Worm (Caenorhabditis elegans) whole organism, L4 larva: ENCODE data around the gene ceh-76.
A peak's percentile ranks its signal among the peaks of the same experiment; 100 is the strongest.

ENCODE experiments used
- D1046.2 ChIP-seq: fragments of 200-800 bp; sonication (Bioruptor generic); IDR thresholded peaks from 2 replicates; pipeline ENCODE4 v1.3.6; 2022; ENCODE audit warnings: missing genetic modification characterization, missing compliant biosample characterization
- F10B5.3 ChIP-seq: sonication (generic microtip); optimal IDR thresholded peaks from 2 replicates; lab custom pipeline; 2016; ENCODE audit warnings: mild to moderate bottlenecking, missing genetic modification characterization, missing compliant biosample characterization
- F26F4.8 ChIP-seq: fragments of 200-800 bp; sonication (Bioruptor generic); conservative IDR thresholded peaks from 2 replicates; pipeline ENCODE4 v1.3.6; 2022; ENCODE audit warnings: missing genetic modification characterization, missing compliant biosample characterization
- F37D6.2 ChIP-seq: sonication (generic microtip); optimal IDR thresholded peaks from 2 replicates; lab custom pipeline; 2016; ENCODE audit warnings: mild to moderate bottlenecking, missing genetic modification characterization, missing compliant biosample characterization
- F49E8.2 ChIP-seq: sonication (generic microtip); optimal IDR thresholded peaks from 2 replicates; lab custom pipeline; 2016; ENCODE audit warnings: missing compliant biosample characterization, mild to moderate bottlenecking, missing genetic modification characterization, borderline replicate concordance
- T20F7.1 ChIP-seq: fragments of 200-800 bp; sonication (Bioruptor generic); optimal IDR thresholded peaks from 2 replicates; lab custom pipeline; 2018; ENCODE audit warnings: mild to moderate bottlenecking, missing genetic modification characterization, missing compliant biosample characterization
- T26A8.4 ChIP-seq: fragments of 200-800 bp; sonication (Bioruptor generic); IDR thresholded peaks from 2 replicates; pipeline ENCODE4 v1.3.6; 2022; ENCODE audit warnings: missing genetic modification characterization, missing compliant biosample characterization
- Y5F2A.4 ChIP-seq: fragments of 200-800 bp; sonication (Bioruptor generic); optimal IDR thresholded peaks from 2 replicates; lab custom pipeline; 2018; ENCODE audit warnings: mild to moderate bottlenecking, missing genetic modification characterization, missing compliant biosample characterization
- aha-1 ChIP-seq: fragments of 150-350 bp; peaks from one replicate; lab custom pipeline; 2014; ENCODE audit warnings: missing biosample characterization, missing genetic modification characterization
- ama-1 ChIP-seq: fragments of 150-350 bp; optimal IDR thresholded peaks from 2 replicates; lab custom pipeline; 2014; ENCODE audit warnings: inconsistent platforms, mixed read lengths
- arid-1 ChIP-seq: fragments of 200-800 bp; sonication (Bioruptor generic); conservative IDR thresholded peaks from 2 replicates; pipeline ENCODE4 v1.3.6; 2022; ENCODE audit warnings: missing genetic modification reagents, missing genetic modification characterization, missing compliant biosample characterization
- ceh-44 ChIP-seq: fragments of 200-800 bp; sonication (Bioruptor generic); IDR thresholded peaks from 2 replicates; pipeline ENCODE4 v1.3.6; 2022; ENCODE audit warnings: missing genetic modification reagents, missing genetic modification characterization, missing compliant biosample characterization
- ceh-62 ChIP-seq: sonication (generic microtip); optimal IDR thresholded peaks from 2 replicates; lab custom pipeline; 2017; ENCODE audit warnings: missing biosample characterization, missing genetic modification characterization
- daf-16 ChIP-seq, 3 experiments: sonication (generic microtip); optimal IDR thresholded peaks; 2 replicates each; lab custom pipeline; 2016 to 2017; ENCODE audit warnings: missing genetic modification characterization in 3 of 3, missing genetic modification reagents in 3 of 3, mild to moderate bottlenecking in 2 of 3, missing compliant biosample characterization in 2 of 3, missing biosample characterization in 1 of 3, moderate library complexity in 1 of 3
- daf-8 ChIP-seq: fragments of 200-800 bp; sonication (Bioruptor generic); IDR thresholded peaks from 2 replicates; pipeline ENCODE4 v1.3.6; 2022; ENCODE audit warnings: missing genetic modification characterization, missing compliant biosample characterization
- dmd-6 ChIP-seq: fragments of 200-800 bp; sonication (Bioruptor generic); IDR thresholded peaks from 2 replicates; pipeline ENCODE4 v1.3.6; 2022; ENCODE audit warnings: missing genetic modification reagents, missing genetic modification characterization, missing compliant biosample characterization
- dpl-1 ChIP-seq: fragments of 150-350 bp; optimal IDR thresholded peaks from 2 replicates; lab custom pipeline; 2014; ENCODE audit warnings: missing biosample characterization, missing genetic modification reagents, missing genetic modification characterization
- duxl-1 ChIP-seq: sonication (generic microtip); optimal IDR thresholded peaks from 2 replicates; lab custom pipeline; 2016; ENCODE audit warnings: mild to moderate bottlenecking, missing genetic modification characterization, moderate library complexity, missing compliant biosample characterization; ENCODE audit not compliant: poor library complexity
- fkh-10 ChIP-seq: fragments of 150-350 bp; optimal IDR thresholded peaks from 2 replicates; lab custom pipeline; 2014; ENCODE audit warnings: missing biosample characterization, missing genetic modification reagents, missing genetic modification characterization
- hlh-11 ChIP-seq: fragments of 200-800 bp; sonication (Bioruptor generic); optimal IDR thresholded peaks from 2 replicates; lab custom pipeline; 2018; ENCODE audit warnings: mild to moderate bottlenecking, missing genetic modification characterization, missing compliant biosample characterization
- hlh-30 ChIP-seq: sonication (generic microtip); optimal IDR thresholded peaks from 2 replicates; lab custom pipeline; 2017; ENCODE audit warnings: antibody characterized with exemption, mild to moderate bottlenecking, missing genetic modification characterization, missing compliant biosample characterization; ENCODE audit not compliant: insufficient read depth
- lin-13 ChIP-seq: fragments of 150-350 bp; optimal IDR thresholded peaks from 2 replicates; lab custom pipeline; 2014; ENCODE audit warnings: missing biosample characterization, missing genetic modification reagents, missing genetic modification characterization
- lin-29 ChIP-seq: fragments of 200-800 bp; sonication (Bioruptor generic); IDR thresholded peaks from 2 replicates; pipeline ENCODE4 v1.3.6; 2022; ENCODE audit warnings: missing genetic modification reagents, missing genetic modification characterization, missing compliant biosample characterization
- lin-38 ChIP-seq: fragments of 200-800 bp; sonication (Bioruptor generic); IDR thresholded peaks from 2 replicates; pipeline ENCODE4 v1.3.6; 2022; ENCODE audit warnings: missing genetic modification reagents, missing genetic modification characterization, missing compliant biosample characterization
- lir-3 ChIP-seq: sonication (generic microtip); optimal IDR thresholded peaks from 2 replicates; lab custom pipeline; 2016; ENCODE audit warnings: mild to moderate bottlenecking, missing genetic modification characterization, missing compliant biosample characterization
- lsy-2 ChIP-seq, 2 experiments: fragments of 150-350 bp in 1 of 2; sonication (generic microtip) in 1 of 2; optimal IDR thresholded peaks; 2 replicates each; lab custom pipeline; 2014 to 2017; ENCODE audit warnings: missing biosample characterization in 2 of 2, missing genetic modification characterization in 2 of 2
- madf-5 ChIP-seq, 2 experiments: fragments of 200-800 bp; sonication (Bioruptor generic); IDR thresholded peaks; 2 replicates each; pipeline ENCODE4 v1.3.6; 2022; ENCODE audit warnings: missing compliant biosample characterization in 2 of 2, missing genetic modification characterization in 2 of 2
- mep-1 ChIP-seq: fragments of 150-350 bp; sonication (generic microtip); optimal IDR thresholded peaks from 3 replicates; lab custom pipeline; 2014; ENCODE audit warnings: missing biosample characterization, missing genetic modification characterization
- mes-2 ChIP-seq: sonication (generic microtip); optimal IDR thresholded peaks from 2 replicates; lab custom pipeline; 2016; ENCODE audit warnings: missing genotype, mild to moderate bottlenecking, missing genetic modification characterization, missing compliant biosample characterization; ENCODE audit not compliant: poor library complexity, severe bottlenecking
- mxl-3 ChIP-seq: fragments of 200-800 bp; sonication (Bioruptor generic); optimal IDR thresholded peaks from 2 replicates; lab custom pipeline; 2018; ENCODE audit warnings: mild to moderate bottlenecking, missing genetic modification characterization, missing compliant biosample characterization
- nhr-11 ChIP-seq: fragments of 150-350 bp; optimal IDR thresholded peaks from 2 replicates; lab custom pipeline; 2014; ENCODE audit warnings: missing biosample characterization, missing genetic modification characterization
- nhr-237 ChIP-seq: sonication (generic microtip); optimal IDR thresholded peaks from 2 replicates; lab custom pipeline; 2017; ENCODE audit warnings: missing biosample characterization, missing genetic modification characterization
- nhr-25 ChIP-seq: sonication (generic microtip); optimal IDR thresholded peaks from 2 replicates; lab custom pipeline; 2017; ENCODE audit warnings: missing genetic modification characterization, mild to moderate bottlenecking, missing compliant biosample characterization, antibody characterized with exemption, moderate library complexity, borderline replicate concordance; ENCODE audit not compliant: insufficient read depth
- nhr-28 ChIP-seq: fragments of 150-350 bp; optimal IDR thresholded peaks from 2 replicates; lab custom pipeline; 2014; ENCODE audit warnings: missing biosample characterization, missing genetic modification characterization
- nhr-48 ChIP-seq: sonication (generic microtip); optimal IDR thresholded peaks from 2 replicates; lab custom pipeline; 2016; ENCODE audit warnings: mild to moderate bottlenecking, missing genetic modification characterization, missing compliant biosample characterization
- nhr-6 ChIP-seq: fragments of 150-350 bp; optimal IDR thresholded peaks from 2 replicates; lab custom pipeline; 2014; ENCODE audit warnings: missing biosample characterization, missing genetic modification characterization
- php-3 ChIP-seq: fragments of 200-800 bp; sonication (Bioruptor generic); IDR thresholded peaks from 2 replicates; pipeline ENCODE4 v1.3.6; 2022; ENCODE audit warnings: missing genetic modification reagents, missing genetic modification characterization, missing compliant biosample characterization
- pqm-1 ChIP-seq: sonication (generic microtip); optimal IDR thresholded peaks from 2 replicates; lab custom pipeline; 2017; ENCODE audit warnings: missing biosample characterization, missing genetic modification characterization
- saeg-2 ChIP-seq: fragments of 200-800 bp; sonication (Bioruptor generic); IDR thresholded peaks from 2 replicates; pipeline ENCODE4 v1.3.6; 2022; ENCODE audit warnings: missing genetic modification reagents, missing genetic modification characterization, missing compliant biosample characterization
- snpc-1.2 ChIP-seq: fragments of 200-800 bp; sonication (Bioruptor generic); IDR thresholded peaks from 2 replicates; pipeline ENCODE4 v1.3.6; 2022; ENCODE audit warnings: missing genetic modification reagents, missing genetic modification characterization, missing compliant biosample characterization
- tag-97 ChIP-seq: fragments of 200-800 bp; sonication (Bioruptor generic); IDR thresholded peaks from 2 replicates; pipeline ENCODE4 v1.3.6; 2022; ENCODE audit warnings: missing genetic modification characterization, missing compliant biosample characterization
- unc-130 ChIP-seq: sonication (generic microtip); optimal IDR thresholded peaks from 2 replicates; lab custom pipeline; 2016; ENCODE audit warnings: missing genetic modification reagents, missing genetic modification characterization, missing compliant biosample characterization
- unc-39 ChIP-seq: sonication (generic microtip); optimal IDR thresholded peaks from 2 replicates; lab custom pipeline; 2017; ENCODE audit warnings: missing biosample characterization, missing genetic modification characterization
- zfp-3 ChIP-seq: fragments of 200-800 bp; sonication (Bioruptor generic); conservative IDR thresholded peaks from 2 replicates; pipeline ENCODE4 v1.3.6; 2022; ENCODE audit warnings: missing genetic modification reagents, missing genetic modification characterization, missing compliant biosample characterization
- zip-2 ChIP-seq: fragments of 150-350 bp; optimal IDR thresholded peaks from 2 replicates; lab custom pipeline; 2014; ENCODE audit warnings: missing biosample characterization, missing genetic modification characterization
- ztf-7 ChIP-seq: fragments of 150-350 bp; optimal IDR thresholded peaks from 2 replicates; lab custom pipeline; 2014; ENCODE audit warnings: missing biosample characterization, missing genetic modification characterization

ceh-76 gene

DNA sequence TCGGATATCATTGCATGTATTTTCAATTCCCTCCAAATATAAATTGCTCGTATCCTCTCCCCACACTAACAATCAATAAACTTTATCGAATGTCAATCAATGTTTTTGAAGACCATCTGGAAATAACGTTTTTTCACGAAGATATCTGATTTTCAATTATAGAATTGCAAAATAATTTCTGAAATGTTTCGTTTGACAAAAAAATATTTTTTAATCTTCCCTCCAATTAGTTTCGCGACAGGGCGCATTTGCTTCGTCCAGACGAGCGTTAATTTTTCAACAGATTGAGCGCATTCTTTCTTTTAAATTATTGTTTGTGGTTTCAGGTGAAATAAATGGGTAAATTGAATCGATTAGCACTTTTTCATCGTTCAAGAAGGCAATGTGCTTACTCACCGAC is 36.7 kb upstream of the ceh-76 start, which contains the start of gene vars-1:
Gene vars-1, plus strand, starts transcription at position 291 of the 400 bp plus-strand sequence.
- TF ChIP-seq F49E8.2 (peak; percentile 7), T20F7.1 (peak; percentile 46), mes-2 (peak; percentile 58), ztf-7 (no peak), nhr-6 (tag; lab: Kevin White, UChicago) (peak; percentile 4), mep-1 (tag; lab: Kevin White, UChicago) (peak; percentile 17), dmd-6 (GFP tag; lab: Robert Waterston, UW) (0 out of 2 replicates have a peak, but pooled peaks have one; percentile 13), duxl-1 (tag; lab: Kevin White, UChicago) (peak; percentile 19), hlh-30 (peak; percentile 49), daf-16 (GFP tag; optimal IDR thresholded peaks at IDR 0.05; lab: Kevin White, UChicago) (no peak), daf-16 (tag; optimal IDR thresholded peaks at IDR 0.05; lab: Kevin White, UChicago) (peak; percentile 37), lin-38 (peak; percentile 93), ama-1 (peak; percentile 33), tag-97 (no peak), aha-1 (tag; lab: Kevin White, UChicago) (peak; percentile 11), dpl-1 (GFP tag; lab: Kevin White, UChicago) (peak; percentile 93), php-3 (GFP tag; lab: Robert Waterston, UW) (no peak), ceh-44 (no peak), fkh-10 (GFP tag; lab: Kevin White, UChicago) (peak; percentile 7), nhr-28 (tag; lab: Kevin White, UChicago) (peak; percentile 38), snpc-1.2 (GFP tag; lab: Robert Waterston, UW) (0 out of 2 replicates have a peak, but pooled peaks have one; percentile 31), nhr-237 (tag; lab: Kevin White, UChicago) (no peak), madf-5 (GFP tag; IDR thresholded peaks at IDR 0.05; lab: Robert Waterston, UW) (no peak), lsy-2 (tag; optimal IDR thresholded peaks at IDR 0.05; lab: Kevin White, UChicago) (peak in 1 of 2 experiments; percentile 71), zfp-3 (GFP tag; lab: Robert Waterston, UW) (no peak), D1046.2 (no peak)
- TF ChIP-seq, all 104 proteins: peak for 17

DNA sequence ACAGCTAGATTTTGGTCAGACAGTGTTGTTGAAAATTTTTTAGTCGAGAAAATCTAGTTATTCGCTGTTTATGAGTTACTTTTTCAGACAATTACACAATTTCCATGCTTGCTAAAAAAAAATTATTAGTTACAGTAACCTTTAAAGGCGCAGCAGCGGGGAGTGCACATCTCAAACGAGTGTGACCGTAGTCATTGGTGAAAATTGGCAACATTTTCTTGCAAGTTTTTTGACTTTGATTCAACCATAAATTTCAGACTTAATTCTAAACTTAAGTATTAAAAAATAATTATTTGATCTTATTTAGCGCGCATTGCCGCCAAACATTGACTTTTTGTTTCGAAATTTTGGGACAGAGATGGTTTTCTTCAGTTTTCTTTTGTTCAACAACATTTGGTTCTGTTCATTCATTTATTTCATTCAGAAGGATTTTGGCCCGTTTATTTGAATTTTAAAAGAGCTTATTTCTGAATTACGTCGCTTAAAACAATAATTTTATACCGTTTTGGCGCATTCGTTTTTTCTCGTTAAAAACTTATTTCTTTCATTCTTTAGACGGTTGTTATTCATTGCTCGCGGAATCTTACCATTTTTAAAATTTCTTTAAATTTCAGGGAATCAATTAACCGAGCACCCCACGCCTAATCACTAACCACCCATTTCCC is 34.5 kb upstream of the ceh-76 start, which contains the start of gene oma-2:
Gene oma-2, plus strand, starts transcription at position 615 of the 665 bp plus-strand sequence.
- TF ChIP-seq aha-1 (tag; lab: Kevin White, UChicago) = no peak
- no peak for TF ChIP-seq nhr-25 (tag; lab: Kevin White, UChicago)
- TF ChIP-seq lir-3 = no peak
- no peak for TF ChIP-seq pqm-1 (tag; lab: Kevin White, UChicago)
- no peak for TF ChIP-seq hlh-30
- TF ChIP-seq Y5F2A.4 (GFP tag; lab: Kevin White, UChicago) = no peak
- no peak for TF ChIP-seq nhr-48 (tag; lab: Kevin White, UChicago)
- peak in 1 of 2 experiments; percentile 25 for TF ChIP-seq lsy-2 (tag; optimal IDR thresholded peaks at IDR 0.05; lab: Kevin White, UChicago)
- no peak for TF ChIP-seq nhr-237 (tag; lab: Kevin White, UChicago)
- TF ChIP-seq F37D6.2 (tag; lab: Kevin White, UChicago) = no peak
- TF ChIP-seq lin-13 = peak; percentile 33
- TF ChIP-seq ztf-7 = no peak
- no peak for TF ChIP-seq D1046.2
- TF ChIP-seq mxl-3 = no peak
- TF ChIP-seq hlh-11 (tag; lab: Kevin White, UChicago) = no peak
- no peak for TF ChIP-seq nhr-11 (tag; lab: Kevin White, UChicago)
- TF ChIP-seq nhr-6 (tag; lab: Kevin White, UChicago) = no peak
- TF ChIP-seq F26F4.8 (GFP tag; lab: Robert Waterston, UW) = no peak
- TF ChIP-seq F49E8.2 = peak; percentile 35
- TF ChIP-seq saeg-2 (GFP tag; lab: Robert Waterston, UW) = no peak
- TF ChIP-seq T26A8.4 (GFP tag; lab: Robert Waterston, UW) = no peak
- TF ChIP-seq lin-29 (GFP tag; lab: Robert Waterston, UW) = no peak
- TF ChIP-seq madf-5 (GFP tag; IDR thresholded peaks at IDR 0.05; lab: Robert Waterston, UW) = no peak
- no peak for TF ChIP-seq arid-1 (GFP tag; lab: Robert Waterston, UW)
- peak; percentile 34 for TF ChIP-seq lin-38
- TF ChIP-seq unc-130 (GFP tag; lab: Kevin White, UChicago) = peak; percentile 33
- TF ChIP-seq zip-2 (tag; lab: Kevin White, UChicago) = no peak
- TF ChIP-seq F10B5.3 (tag; lab: Kevin White, UChicago) = no peak
- TF ChIP-seq ceh-44 = no peak
- no peak for TF ChIP-seq unc-39 (tag; lab: Kevin White, UChicago)
- no peak for TF ChIP-seq daf-8 (GFP tag; lab: Robert Waterston, UW)
- TF ChIP-seq dmd-6 (GFP tag; lab: Robert Waterston, UW) = no peak
- TF ChIP-seq ceh-62 (tag; lab: Kevin White, UChicago) = no peak
